Fruit fly (Drosophila melanogaster) whole organism, pupa: ENCODE results near the gene sea.

Experiments used
- CG10348 ChIP-seq: fragments of 200-800 bp; sonication (Bioruptor generic); IDR thresholded peaks from 2 replicates; pipeline ENCODE4 v1.3.6; 2022; ENCODE audit warnings: missing biosample characterization, missing genetic modification characterization
- CG12605 ChIP-seq: fragments of 200-800 bp; sonication (Bioruptor generic); IDR thresholded peaks from 2 replicates; pipeline ENCODE4 v1.3.6; 2022; ENCODE audit warnings: missing biosample characterization, missing genetic modification characterization
- CG13204 ChIP-seq: fragments of 200-800 bp; sonication (Bioruptor generic); optimal IDR thresholded peaks from 2 replicates; lab custom pipeline; 2018; ENCODE audit warnings: missing biosample characterization, mild to moderate bottlenecking, missing genetic modification characterization, moderate library complexity
- CG14655 ChIP-seq: fragments of 200-800 bp; sonication (Bioruptor generic); optimal IDR thresholded peaks from 3 replicates; lab custom pipeline; 2017; ENCODE audit warnings: mild to moderate bottlenecking, missing biosample characterization, missing genetic modification reagents, missing genetic modification characterization
- CG15710 ChIP-seq: fragments of 200-800 bp; sonication (Bioruptor generic); optimal IDR thresholded peaks from 2 replicates; lab custom pipeline; 2018; ENCODE audit warnings: missing biosample characterization, mild to moderate bottlenecking, missing genetic modification characterization, moderate library complexity
- CG17806 ChIP-seq: fragments of 200-800 bp; sonication (Bioruptor generic); optimal IDR thresholded peaks from 2 replicates; lab custom pipeline; 2018; ENCODE audit warnings: missing biosample characterization, mild to moderate bottlenecking, missing genetic modification characterization, moderate library complexity
- CG32121 ChIP-seq: fragments of 200-800 bp; sonication (Bioruptor generic); IDR thresholded peaks from 2 replicates; pipeline ENCODE4 v1.3.6; 2022; ENCODE audit warnings: missing biosample characterization, missing genetic modification characterization
- CG34367 ChIP-seq: fragments of 200-800 bp; sonication (Bioruptor generic); optimal IDR thresholded peaks from 2 replicates; lab custom pipeline; 2018; ENCODE audit warnings: missing biosample characterization, mild to moderate bottlenecking, missing genetic modification characterization
- CG4496 ChIP-seq: fragments of 200-800 bp; sonication (Bioruptor generic); IDR thresholded peaks from 3 replicates; pipeline ENCODE4 v1.3.6; 2022; ENCODE audit warnings: missing biosample characterization, missing genetic modification characterization
- CG8159 ChIP-seq: fragments of 200-800 bp; sonication (Bioruptor generic); optimal IDR thresholded peaks from 3 replicates; lab custom pipeline; 2018; ENCODE audit warnings: missing biosample characterization, mild to moderate bottlenecking, missing genetic modification characterization, moderate library complexity
- CG8301 ChIP-seq: fragments of 200-800 bp; sonication (Bioruptor generic); optimal IDR thresholded peaks from 2 replicates; lab custom pipeline; 2018; ENCODE audit warnings: missing biosample characterization, mild to moderate bottlenecking, missing genetic modification characterization
- CG9948 ChIP-seq: fragments of 200-800 bp; sonication (Bioruptor generic); optimal IDR thresholded peaks from 2 replicates; lab custom pipeline; 2018; ENCODE audit warnings: missing biosample characterization, mild to moderate bottlenecking, missing genetic modification characterization, moderate library complexity
- D1 ChIP-seq: fragments of 200-800 bp; sonication (Bioruptor generic); optimal IDR thresholded peaks from 2 replicates; lab custom pipeline; 2018; ENCODE audit warnings: missing biosample characterization, mild to moderate bottlenecking, missing genetic modification characterization, moderate library complexity
- EcR ChIP-seq: fragments of 200-800 bp; sonication (Bioruptor generic); optimal IDR thresholded peaks from 3 replicates; lab custom pipeline; 2019; ENCODE audit warnings: missing biosample characterization, missing genetic modification characterization, mild to moderate bottlenecking, moderate library complexity, missing genetic modification reagents
- Ets98B ChIP-seq: fragments of 200-800 bp; sonication (Bioruptor generic); IDR thresholded peaks from 2 replicates; pipeline ENCODE4 v1.3.6; 2022; ENCODE audit warnings: missing biosample characterization, missing genetic modification characterization
- Pif1A ChIP-seq: fragments of 200-800 bp; sonication (Bioruptor generic); optimal IDR thresholded peaks from 3 replicates; lab custom pipeline; 2016; ENCODE audit warnings: missing biosample characterization, missing genetic modification characterization
- Pif1B ChIP-seq: fragments of 200-800 bp; sonication (Bioruptor generic); optimal IDR thresholded peaks from 3 replicates; lab custom pipeline; 2016; ENCODE audit warnings: missing biosample characterization, missing genetic modification characterization
- Snoo ChIP-seq: fragments of 200-800 bp; sonication (Bioruptor generic); optimal IDR thresholded peaks from 3 replicates; lab custom pipeline; 2017; ENCODE audit warnings: missing biosample characterization, mild to moderate bottlenecking, missing genetic modification characterization, inconsistent platforms
- fd96Ca ChIP-seq: fragments of 200-800 bp; sonication (Bioruptor generic); IDR thresholded peaks from 3 replicates; pipeline ENCODE4 v1.3.6; 2022; ENCODE audit warnings: missing biosample characterization, missing genetic modification characterization
- gl ChIP-seq: fragments of 200-800 bp; sonication (Bioruptor generic); optimal IDR thresholded peaks from 2 replicates; lab custom pipeline; 2018; ENCODE audit warnings: missing biosample characterization, mild to moderate bottlenecking, missing genetic modification characterization
- rn ChIP-seq: fragments of 200-800 bp; sonication (Bioruptor generic); IDR thresholded peaks from 2 replicates; pipeline ENCODE4 v1.3.6; 2022; ENCODE audit warnings: missing biosample characterization, missing genetic modification characterization

The sea gene

DNA sequence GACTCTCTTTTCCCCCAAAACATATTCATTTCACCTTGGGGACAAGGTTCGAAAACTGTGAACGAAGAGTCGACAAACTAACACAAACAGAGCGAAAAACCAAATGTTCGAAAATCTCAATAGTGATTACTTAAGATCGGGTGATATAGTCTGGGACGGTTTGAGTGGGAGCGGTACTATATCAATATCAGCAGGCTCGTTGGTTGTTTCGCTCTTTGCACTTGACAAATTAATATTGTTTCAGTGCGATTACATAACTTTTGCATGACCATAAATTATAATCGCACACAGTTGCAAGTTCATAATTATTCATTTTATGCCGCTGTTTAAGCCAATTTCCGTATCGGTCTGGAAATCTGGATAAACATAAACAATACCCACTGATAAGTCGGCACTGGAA lies 5.2 kb downstream of the sea start:
- no peak for TF ChIP-seq Pif1A (GFP tag; lab: Kevin White, UChicago)
- TF ChIP-seq CG14655 (GFP tag; lab: Kevin White, UChicago): no peak
- TF ChIP-seq CG12605: no peak
- TF ChIP-seq CG10348 (GFP tag; lab: Robert Waterston, UW): no peak
- no peak for TF ChIP-seq CG15710 (tag; lab: Kevin White, UChicago)
- TF ChIP-seq, all 21 proteins: peak for 0

DNA sequence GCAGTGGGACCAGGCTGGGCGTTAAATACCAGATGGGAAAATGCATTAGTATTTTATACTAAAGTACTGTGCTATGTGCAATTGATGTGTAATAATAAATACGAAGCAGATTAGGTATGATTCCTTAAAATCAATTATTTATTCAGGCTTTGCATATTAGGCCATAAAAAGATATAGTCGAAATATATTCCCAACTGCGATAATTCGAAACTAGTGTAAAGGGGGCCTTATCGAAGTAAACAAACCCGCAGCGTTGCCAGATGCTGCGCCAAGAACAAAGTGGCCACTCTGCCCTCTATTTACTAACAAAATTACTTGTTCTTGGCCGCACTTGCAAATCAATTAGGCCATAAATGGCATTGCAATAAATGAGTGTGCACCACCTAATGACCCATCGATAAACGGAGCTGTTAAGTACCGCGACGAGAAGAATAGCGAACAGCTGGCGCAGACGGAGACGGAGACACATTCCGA lies 9.3 kb downstream of the sea start, which contains the start of gene CG10898:
CG10898 (plus strand) TSS at position 285 of the 474 bp plus-strand sequence.
- TF ChIP-seq rn (GFP tag; lab: Robert Waterston, UW): peak; percentile 75
- no peak for TF ChIP-seq CG13204 (GFP tag; lab: Kevin White, UChicago)
- peak; percentile 61 for TF ChIP-seq CG8301
- no peak for TF ChIP-seq gl (tag; lab: Kevin White, UChicago)
- TF ChIP-seq fd96Ca (GFP tag; lab: Robert Waterston, UW): peak; percentile 75
- TF ChIP-seq CG9948 (tag; lab: Kevin White, UChicago): peak; percentile 66
- peak; percentile 38; the same call in 1 of the 2 replicates for TF ChIP-seq CG10348 (GFP tag; lab: Robert Waterston, UW)
- TF ChIP-seq CG17806 (tag; lab: Kevin White, UChicago): peak; percentile 68
- peak; percentile 56 for TF ChIP-seq Snoo
- TF ChIP-seq D1 (tag; lab: Kevin White, UChicago): peak; percentile 51
- peak; percentile 66 for TF ChIP-seq CG15710 (tag; lab: Kevin White, UChicago)
- TF ChIP-seq CG8159 (tag; lab: Kevin White, UChicago): peak; percentile 68
- TF ChIP-seq Pif1A (GFP tag; lab: Kevin White, UChicago): peak; percentile 71
- peak; percentile 71 for TF ChIP-seq CG14655 (GFP tag; lab: Kevin White, UChicago)
- TF ChIP-seq CG12605: peak; percentile 81
- TF ChIP-seq EcR (GFP tag; lab: Kevin White, UChicago): no peak
- peak; percentile 92 for TF ChIP-seq CG4496 (GFP tag; lab: Robert Waterston, UW)
- TF ChIP-seq Ets98B (GFP tag; lab: Robert Waterston, UW): peak; percentile 83
- TF ChIP-seq Pif1B (GFP tag; lab: Kevin White, UChicago): peak; percentile 43
- TF ChIP-seq CG34367 (tag; lab: Kevin White, UChicago): peak; percentile 58
- TF ChIP-seq CG32121 (GFP tag; lab: Robert Waterston, UW): peak; percentile 76

DNA sequence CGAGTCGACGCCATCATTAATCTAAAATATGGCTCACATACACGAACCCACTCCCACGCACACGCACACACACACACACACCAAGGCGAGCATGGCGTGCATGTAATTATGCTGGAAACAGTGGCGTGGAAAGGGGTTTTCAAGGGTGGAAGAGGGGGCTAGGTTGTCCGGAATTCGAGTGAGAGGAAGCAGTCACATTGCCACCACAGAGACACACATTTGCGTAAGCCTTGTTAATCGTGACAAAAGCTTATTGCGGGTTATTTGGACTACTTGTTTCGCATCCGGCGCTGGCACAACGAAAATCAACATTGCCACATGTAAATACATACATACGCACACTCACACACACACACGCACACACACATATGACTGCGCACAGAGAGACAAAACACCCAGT lies 11.9 kb downstream of the sea start:
- TF ChIP-seq Pif1A (GFP tag; lab: Kevin White, UChicago): no peak

DNA sequence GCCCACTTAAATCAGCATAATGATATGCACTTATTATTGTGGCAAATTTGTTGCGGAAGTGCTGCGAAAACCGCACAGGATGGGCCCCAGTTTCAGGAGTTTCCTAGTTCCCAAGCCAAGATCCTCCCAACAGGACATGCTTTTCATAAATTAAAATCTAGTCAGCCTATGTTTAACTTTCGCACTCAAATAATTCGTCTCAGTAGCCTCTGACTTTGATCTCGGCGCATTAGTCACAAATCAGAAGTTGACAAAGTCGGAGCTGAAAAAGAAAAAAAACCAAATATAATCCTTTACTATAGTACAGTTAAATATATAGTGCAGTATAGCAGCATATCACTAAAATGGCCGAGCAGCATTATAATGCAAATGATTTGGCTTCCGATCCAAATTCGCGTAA lies 13.0 kb downstream of the sea start, which contains the start of gene CG14708:
CG14708 (plus strand) TSS at position 301 of the 400 bp plus-strand sequence.
- TF ChIP-seq rn (GFP tag; lab: Robert Waterston, UW): no peak
- no peak for TF ChIP-seq EcR (GFP tag; lab: Kevin White, UChicago)
- TF ChIP-seq CG34367 (tag; lab: Kevin White, UChicago): no peak
- no peak for TF ChIP-seq CG8301
- TF ChIP-seq fd96Ca (GFP tag; lab: Robert Waterston, UW): no peak
- TF ChIP-seq Pif1A (GFP tag; lab: Kevin White, UChicago): no peak
- TF ChIP-seq Snoo: no peak
- TF ChIP-seq CG14655 (GFP tag; lab: Kevin White, UChicago): no peak
- TF ChIP-seq CG9948 (tag; lab: Kevin White, UChicago): no peak
- no peak for TF ChIP-seq CG15710 (tag; lab: Kevin White, UChicago)
- TF ChIP-seq Ets98B (GFP tag; lab: Robert Waterston, UW): no peak
- TF ChIP-seq CG4496 (GFP tag; lab: Robert Waterston, UW): no peak
- TF ChIP-seq D1 (tag; lab: Kevin White, UChicago): no peak
- TF ChIP-seq CG32121 (GFP tag; lab: Robert Waterston, UW): no peak
- no peak for TF ChIP-seq CG17806 (tag; lab: Kevin White, UChicago)

DNA sequence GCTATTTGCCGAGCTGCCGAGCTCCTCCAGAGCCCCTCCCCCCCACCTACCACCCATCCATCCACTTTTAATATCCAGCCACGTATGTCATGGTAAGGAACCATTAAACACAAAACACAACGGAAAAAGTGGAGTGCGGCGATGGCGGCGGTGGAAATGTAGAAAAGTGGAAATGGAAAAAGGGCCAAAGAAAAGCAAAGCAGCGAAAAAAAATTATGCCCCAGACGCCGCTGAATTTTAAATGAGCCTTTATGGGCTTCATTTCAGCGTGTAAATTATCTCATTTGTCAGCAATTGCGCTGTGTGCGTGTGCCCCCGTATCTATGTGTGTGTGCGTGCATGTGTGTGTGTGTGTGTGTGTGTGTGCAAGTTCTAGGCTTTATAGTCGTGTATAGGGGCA lies 15.8 kb downstream of the sea start:
- no peak for TF ChIP-seq CG12605
- no peak for TF ChIP-seq Pif1B (GFP tag; lab: Kevin White, UChicago)
- no peak for TF ChIP-seq gl (tag; lab: Kevin White, UChicago)
- no peak for TF ChIP-seq CG9948 (tag; lab: Kevin White, UChicago)

DNA sequence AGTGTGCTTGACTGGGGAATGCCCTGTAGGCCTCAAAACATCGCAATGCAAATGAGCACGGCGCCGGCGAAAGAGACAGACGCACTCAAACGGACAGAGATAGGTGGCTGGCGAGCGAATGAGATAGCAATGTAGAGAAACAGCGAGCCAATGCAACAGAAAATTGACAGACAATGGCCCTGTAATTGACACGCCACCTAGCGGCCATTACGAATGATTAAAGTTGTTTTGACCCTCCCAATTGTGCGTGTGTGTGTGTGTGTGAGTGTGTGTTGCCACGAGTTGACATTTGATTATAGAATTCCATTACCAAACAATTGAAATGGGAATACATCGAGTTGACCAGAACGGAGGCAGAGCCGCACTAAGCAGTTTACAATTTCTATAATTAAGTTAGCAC lies 22.7 kb downstream of the sea start:
- TF ChIP-seq CG10348 (GFP tag; lab: Robert Waterston, UW) (no peak), CG4496 (GFP tag; lab: Robert Waterston, UW) (no peak), D1 (tag; lab: Kevin White, UChicago) (no peak), rn (GFP tag; lab: Robert Waterston, UW) (no peak), CG14655 (GFP tag; lab: Kevin White, UChicago) (no peak), Ets98B (GFP tag; lab: Robert Waterston, UW) (no peak), CG8301 (no peak), CG32121 (GFP tag; lab: Robert Waterston, UW) (no peak), EcR (GFP tag; lab: Kevin White, UChicago) (no peak), CG17806 (tag; lab: Kevin White, UChicago) (no peak), CG13204 (GFP tag; lab: Kevin White, UChicago) (no peak)
